Fruit fly (Drosophila melanogaster): ENCODE data around the gene CG33783.
A peak's percentile ranks its signal among the peaks of the same experiment; 100 is the strongest.

CG33783 gene

DNA sequence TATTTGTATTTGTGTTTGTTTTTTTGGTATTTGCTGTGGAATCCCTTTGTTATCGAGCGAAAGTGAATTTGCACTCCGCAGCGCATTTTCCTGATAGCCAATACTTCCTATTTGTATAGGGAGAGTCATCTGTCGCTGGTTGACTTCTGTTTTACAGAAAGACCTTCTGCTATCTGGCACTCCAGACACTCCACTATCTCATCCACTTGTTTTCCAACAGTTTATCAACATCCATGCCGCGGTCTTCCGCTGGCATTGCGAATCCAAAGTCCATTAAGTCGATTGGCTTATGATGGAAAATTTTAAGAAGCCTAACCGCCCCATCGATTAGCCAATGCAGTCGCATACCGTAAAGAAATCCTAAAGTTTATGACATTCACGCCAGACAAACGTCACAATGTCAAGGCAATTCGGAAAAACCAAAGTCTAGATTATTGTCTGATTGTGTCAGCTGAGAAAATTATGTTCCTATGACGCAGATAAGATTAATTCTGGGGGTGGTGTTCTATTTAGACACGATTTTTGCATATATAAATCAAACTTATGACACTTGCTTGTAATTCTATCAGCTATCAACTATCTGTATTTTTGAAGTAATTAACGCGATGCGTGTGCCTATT, 48.5 kb downstream of the CG33783 start:
- TF ChIP-seq noc (tag; optimal IDR thresholded peaks at IDR 0.05) = peak; percentile 55

DNA sequence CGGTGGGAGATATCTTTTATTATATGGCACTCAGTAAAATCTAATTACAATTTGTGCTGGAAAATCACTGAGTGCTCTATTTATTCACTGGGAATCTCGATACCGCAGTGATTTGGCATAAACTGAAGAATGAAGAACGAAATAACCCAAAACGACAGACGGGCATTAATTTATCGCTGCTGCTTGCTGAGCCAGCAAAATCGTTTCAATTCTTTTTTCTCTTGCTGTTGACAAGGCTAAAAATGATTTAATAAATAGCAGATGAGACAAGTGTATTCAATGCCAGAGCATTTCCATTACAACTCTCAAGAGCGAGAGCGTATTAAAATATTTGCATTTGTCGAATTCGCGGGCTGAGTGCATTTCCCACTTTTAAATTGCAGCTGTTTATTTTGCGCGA, 49.2 kb downstream of the CG33783 start:
- TF ChIP-seq noc (tag; optimal IDR thresholded peaks at IDR 0.05) = no peak
